Worm (Caenorhabditis elegans): ENCODE data around the gene ncs-1.

ncs-1 gene

DNA sequence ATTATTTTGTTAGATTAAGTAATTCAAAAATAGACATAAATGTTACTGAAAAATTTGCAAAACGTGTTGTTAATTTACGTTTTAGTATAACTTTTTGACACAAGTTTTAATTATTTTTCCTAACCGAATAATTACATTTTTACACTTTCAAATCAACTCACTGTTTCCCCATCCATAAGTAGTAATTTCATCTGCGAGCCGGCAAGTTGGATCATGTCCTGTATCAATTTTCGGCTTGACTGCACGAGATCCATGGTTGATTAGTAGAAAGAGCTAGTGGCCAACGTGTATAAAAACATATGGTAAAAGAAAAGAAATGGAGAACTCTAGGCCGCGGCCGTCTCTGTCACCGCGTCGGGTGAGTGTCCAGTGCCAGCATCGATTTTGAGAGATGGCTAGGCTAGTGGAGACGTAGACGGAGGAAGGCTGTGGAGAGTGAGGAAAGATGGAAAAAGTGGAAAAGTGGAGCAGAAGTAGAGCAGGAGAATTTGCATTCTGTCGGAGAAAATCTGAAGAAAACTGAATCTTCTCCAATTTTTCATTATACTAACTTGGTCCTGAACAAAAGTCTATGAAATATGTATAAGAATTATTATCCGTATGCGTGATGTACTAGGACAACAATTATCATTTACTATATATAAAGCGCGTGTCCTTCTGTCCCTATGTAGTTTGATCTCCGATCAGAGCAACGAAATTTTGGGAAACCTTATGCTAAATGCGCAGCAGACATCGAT is 11.6 kb upstream of the ncs-1 start, which contains the start of gene vps-45 (continued):
- no peak for TF ChIP-seq hlh-17 (GFP tag; optimal IDR thresholded peaks at IDR 0.05; ENCODE audit: borderline replicate concordance)
- TF ChIP-seq lin-13 (GFP tag; optimal IDR thresholded peaks at IDR 0.05), result no peak
- no peak for TF ChIP-seq aly-2 (tag; optimal IDR thresholded peaks at IDR 0.05)
- peak; percentile 24 to 56 for TF ChIP-seq lsy-2 (tag; optimal IDR thresholded peaks at IDR 0.05)
- TF ChIP-seq ces-1 (GFP tag; optimal IDR thresholded peaks at IDR 0.05), result no peak
- no peak for TF ChIP-seq pqm-1 (tag; optimal IDR thresholded peaks at IDR 0.05)
- peak; percentile 11; the same call in 1 of the 2 replicates for TF ChIP-seq isw-1 (GFP tag; IDR thresholded peaks at IDR 0.05)
- no peak for TF ChIP-seq mef-2 (tag; optimal IDR thresholded peaks at IDR 0.05)
- TF ChIP-seq lin-15B (tag; optimal IDR thresholded peaks at IDR 0.05), result no peak
- no peak for TF ChIP-seq fkh-10 (GFP tag; optimal IDR thresholded peaks at IDR 0.05)
- TF ChIP-seq mep-1 (tag; optimal IDR thresholded peaks at IDR 0.05), result peak; percentile 44
- no peak for TF ChIP-seq pag-3 (tag; optimal IDR thresholded peaks at IDR 0.05; ENCODE audit: borderline replicate concordance, insufficient read depth)
- no peak for TF ChIP-seq ceh-8 (GFP tag; optimal IDR thresholded peaks at IDR 0.05)
- no peak for TF ChIP-seq nhr-84 (tag; optimal IDR thresholded peaks at IDR 0.05)
- no peak for TF ChIP-seq sox-4 (tag; optimal IDR thresholded peaks at IDR 0.05)
- TF ChIP-seq C04F5.9 (tag; optimal IDR thresholded peaks at IDR 0.05), result no peak
- no peak for TF ChIP-seq ceh-88 (GFP tag; IDR thresholded peaks at IDR 0.05)
- TF ChIP-seq ceh-90 (tag; optimal IDR thresholded peaks at IDR 0.05), result no peak
- no peak for TF ChIP-seq ztf-11 (tag; optimal IDR thresholded peaks at IDR 0.05)
- TF ChIP-seq xbp-1 (tag; optimal IDR thresholded peaks at IDR 0.05), result peak; percentile 29
- TF ChIP-seq grh-1 (GFP tag; IDR thresholded peaks at IDR 0.05), result no peak
- no peak for TF ChIP-seq Y116A8C.19 (tag; optimal IDR thresholded peaks at IDR 0.05; ENCODE audit: borderline replicate concordance)
- no peak for TF ChIP-seq nhr-77 (tag; optimal IDR thresholded peaks at IDR 0.05)
- TF ChIP-seq jun-1 (tag; optimal IDR thresholded peaks at IDR 0.05), result no peak
- TF ChIP-seq unc-62 (GFP tag; optimal IDR thresholded peaks at IDR 0.05), result no peak
- TF ChIP-seq hlh-4 (tag; optimal IDR thresholded peaks at IDR 0.05), result no peak
- no peak for TF ChIP-seq nhr-90 (tag; optimal IDR thresholded peaks at IDR 0.05; ENCODE audit: poor library complexity)
- TF ChIP-seq ceh-63 (GFP tag; optimal IDR thresholded peaks at IDR 0.05), result no peak
- TF ChIP-seq unc-98 (GFP tag; IDR thresholded peaks at IDR 0.05), result no peak
- no peak for TF ChIP-seq nhr-76 (tag; optimal IDR thresholded peaks at IDR 0.05)
- TF ChIP-seq nhr-11 (tag; optimal IDR thresholded peaks at IDR 0.05), result no peak
- TF ChIP-seq blmp-1 (tag; optimal IDR thresholded peaks at IDR 0.05), result no peak
- TF ChIP-seq unc-130 (tag; optimal IDR thresholded peaks at IDR 0.05), result no peak
- no peak for TF ChIP-seq unc-30 (tag; optimal IDR thresholded peaks at IDR 0.05)
- peak; percentile 14 to 36 for TF ChIP-seq lin-35 (GFP tag; optimal IDR thresholded peaks at IDR 0.05)
- TF ChIP-seq fkh-4 (tag; optimal IDR thresholded peaks at IDR 0.05; ENCODE audit: borderline replicate concordance), result no peak
- no peak for TF ChIP-seq fos-1 (tag; optimal IDR thresholded peaks at IDR 0.05)
- TF ChIP-seq tbx-2 (tag; optimal IDR thresholded peaks at IDR 0.05), result peak; percentile 43
- no peak for TF ChIP-seq pax-3 (tag; optimal IDR thresholded peaks at IDR 0.05)
- peak; percentile 38 for TF ChIP-seq swsn-7 (tag; optimal IDR thresholded peaks at IDR 0.05)
- TF ChIP-seq nhr-12 (tag; optimal IDR thresholded peaks at IDR 0.05), result no peak
- TF ChIP-seq nhr-20 (tag; optimal IDR thresholded peaks at IDR 0.05), result peak; percentile 14
- no peak for TF ChIP-seq hpl-2 (GFP tag; optimal IDR thresholded peaks at IDR 0.05)
- TF ChIP-seq snpc-4 (tag; optimal IDR thresholded peaks at IDR 0.05), result no peak
- no peak for TF ChIP-seq tlp-1 (tag; optimal IDR thresholded peaks at IDR 0.05)
- no peak for TF ChIP-seq nhr-19 (GFP tag; conservative IDR thresholded peaks at IDR 0.05)
- no peak for TF ChIP-seq efl-3 (GFP tag; optimal IDR thresholded peaks at IDR 0.05)
